Worm (Caenorhabditis elegans) whole organism, mixed stage, embryonic: ENCODE results near the gene Y54G2A.10.

Experiments
- M03D4.4 ChIP-seq: sonication (generic microtip); optimal IDR thresholded peaks from 2 replicates; lab custom pipeline; 2017; ENCODE audit warnings: mild to moderate bottlenecking, missing genetic modification characterization, missing compliant biosample characterization
- bed-3 ChIP-seq: fragments of 200-800 bp; sonication (Bioruptor generic); optimal IDR thresholded peaks from 3 replicates; lab custom pipeline; 2018; ENCODE audit warnings: mild to moderate bottlenecking, missing genetic modification characterization, moderate library complexity, missing compliant biosample characterization
- blmp-1 ChIP-seq: fragments of 150-350 bp; optimal IDR thresholded peaks from 2 replicates; lab custom pipeline; 2014; ENCODE audit warnings: missing biosample characterization, missing genetic modification characterization
- ceh-39 ChIP-seq: fragments of 150-350 bp; optimal IDR thresholded peaks from 2 replicates; lab custom pipeline; 2014; ENCODE audit warnings: missing biosample characterization, missing genetic modification characterization
- ceh-43 ChIP-seq: fragments of 200-800 bp; sonication (Bioruptor generic); optimal IDR thresholded peaks from 2 replicates; lab custom pipeline; 2018; ENCODE audit warnings: mild to moderate bottlenecking, missing genetic modification characterization, moderate library complexity, missing compliant biosample characterization
- ceh-83 ChIP-seq: fragments of 200-800 bp; sonication (Bioruptor generic); optimal IDR thresholded peaks from 2 replicates; lab custom pipeline; 2018; ENCODE audit warnings: mild to moderate bottlenecking, missing genetic modification characterization, missing compliant biosample characterization
- ces-1 ChIP-seq: fragments of 150-350 bp; optimal IDR thresholded peaks from 2 replicates; lab custom pipeline; 2014; ENCODE audit warnings: missing biosample characterization, missing genetic modification reagents, missing genetic modification characterization
- cnd-1 ChIP-seq: fragments of 200-800 bp; sonication (Bioruptor generic); optimal IDR thresholded peaks from 2 replicates; lab custom pipeline; 2018; ENCODE audit warnings: mild to moderate bottlenecking, missing genetic modification characterization, missing compliant biosample characterization
- drap-1 ChIP-seq: fragments of 200-800 bp; sonication (Bioruptor generic); optimal IDR thresholded peaks from 3 replicates; lab custom pipeline; 2018; ENCODE audit warnings: mild to moderate bottlenecking, missing genetic modification characterization, missing compliant biosample characterization
- elt-1 ChIP-seq: sonication (generic microtip); optimal IDR thresholded peaks from 2 replicates; lab custom pipeline; 2017; ENCODE audit warnings: missing genetic modification characterization, mild to moderate bottlenecking, missing compliant biosample characterization, antibody characterized with exemption, moderate library complexity, borderline replicate concordance; ENCODE audit not compliant: insufficient read depth
- elt-3 ChIP-seq: fragments of 150-350 bp; optimal IDR thresholded peaks from 2 replicates; lab custom pipeline; 2014; ENCODE audit warnings: missing biosample characterization, missing genetic modification characterization
- flh-1 ChIP-seq: fragments of 200-800 bp; sonication (Bioruptor generic); optimal IDR thresholded peaks from 2 replicates; lab custom pipeline; 2018; ENCODE audit warnings: mild to moderate bottlenecking, missing genetic modification characterization, moderate library complexity, missing compliant biosample characterization
- ham-2 ChIP-seq: fragments of 200-800 bp; sonication (Bioruptor generic); optimal IDR thresholded peaks from 2 replicates; lab custom pipeline; 2018; ENCODE audit warnings: mild to moderate bottlenecking, missing genetic modification characterization, missing compliant biosample characterization
- hlh-1 ChIP-seq: fragments of 150-350 bp; optimal IDR thresholded peaks from 2 replicates; lab custom pipeline; 2014; ENCODE audit warnings: missing biosample characterization, missing genetic modification reagents, missing genetic modification characterization
- lsy-2 ChIP-seq: fragments of 150-350 bp; optimal IDR thresholded peaks from 2 replicates; lab custom pipeline; 2014; ENCODE audit warnings: missing biosample characterization, missing genetic modification characterization
- mep-1 ChIP-seq: fragments of 150-350 bp; optimal IDR thresholded peaks from 2 replicates; lab custom pipeline; 2017; ENCODE audit warnings: missing biosample characterization, missing genetic modification reagents, missing genetic modification characterization, inconsistent platforms
- mls-2 ChIP-seq: sonication (generic microtip); optimal IDR thresholded peaks from 2 replicates; lab custom pipeline; 2016; ENCODE audit warnings: mild to moderate bottlenecking, missing genetic modification characterization, moderate library complexity, missing compliant biosample characterization
- nhr-2 ChIP-seq: fragments of 150-350 bp; optimal IDR thresholded peaks from 2 replicates; lab custom pipeline; 2014; ENCODE audit warnings: missing biosample characterization, missing genetic modification characterization
- nhr-237 ChIP-seq: fragments of 150-350 bp; optimal IDR thresholded peaks from 2 replicates; lab custom pipeline; 2014; ENCODE audit warnings: missing biosample characterization, missing genetic modification characterization
- nhr-28 ChIP-seq: fragments of 150-350 bp; optimal IDR thresholded peaks from 2 replicates; lab custom pipeline; 2014; ENCODE audit warnings: missing biosample characterization, missing genetic modification characterization
- pha-4 ChIP-seq: fragments of 150-350 bp; optimal IDR thresholded peaks from 2 replicates; lab custom pipeline; 2018; ENCODE audit warnings: missing biosample characterization, missing genetic modification reagents, missing genetic modification characterization
- sem-2 ChIP-seq: fragments of 200-800 bp; sonication (Bioruptor generic); optimal IDR thresholded peaks from 2 replicates; lab custom pipeline; 2018; ENCODE audit warnings: mild to moderate bottlenecking, missing genetic modification characterization, missing compliant biosample characterization
- snpc-4 ChIP-seq: fragments of 150-350 bp; optimal IDR thresholded peaks from 2 replicates; lab custom pipeline; 2014; ENCODE audit warnings: missing biosample characterization, missing genetic modification characterization
- sptf-1 ChIP-seq: sonication (generic microtip); optimal IDR thresholded peaks from 2 replicates; lab custom pipeline; 2017; ENCODE audit warnings: mild to moderate bottlenecking, missing genetic modification characterization, moderate library complexity, missing compliant biosample characterization
- unc-120 ChIP-seq: sonication (generic microtip); optimal IDR thresholded peaks from 2 replicates; lab custom pipeline; 2017; ENCODE audit warnings: missing genetic modification characterization, missing compliant biosample characterization; ENCODE audit not compliant: poor library complexity, severe bottlenecking
- unc-39 ChIP-seq: fragments of 150-350 bp; optimal IDR thresholded peaks from 2 replicates; lab custom pipeline; 2014; ENCODE audit warnings: missing biosample characterization, missing genetic modification characterization
- unc-62 ChIP-seq: fragments of 150-350 bp; optimal IDR thresholded peaks from 2 replicates; lab custom pipeline; 2014; ENCODE audit warnings: missing biosample characterization, missing genetic modification reagents, missing genetic modification characterization

The Y54G2A.10 gene

ce11 chrIV:2761477-2761876 lies 38.0 kb upstream of the Y54G2A.10 start:
- TF ChIP-seq unc-39 (tag; lab: Kevin White, UChicago) (no peak), pha-4 (tag; lab: Kevin White, UChicago) (no peak), ham-2 (GFP tag; lab: Kevin White, UChicago) (no peak)

- TF ChIP-seq pha-4 (tag; lab: Kevin White, UChicago): no peak
- no peak for TF ChIP-seq M03D4.4 (tag; lab: Kevin White, UChicago)
- no peak for TF ChIP-seq ces-1
- TF ChIP-seq bed-3 (GFP tag; lab: Kevin White, UChicago): no peak
- no peak for TF ChIP-seq sptf-1 (tag; lab: Kevin White, UChicago)
- no peak for TF ChIP-seq unc-39 (tag; lab: Kevin White, UChicago)
- no peak for TF ChIP-seq unc-62 (GFP tag; lab: Kevin White, UChicago)
- no peak for TF ChIP-seq flh-1
- TF ChIP-seq elt-3: no peak
- TF ChIP-seq, all 35 proteins: peak for 0
These were observed 37.1 kb upstream of the Y54G2A.10 start, which contains the start of gene Y54G2A.77 for ce11 chrIV:2762380-2762779. TSS of gene Y54G2A.77 (plus strand) at chrIV:2762680.

- TF ChIP-seq ceh-39 (no peak), ceh-83 (GFP tag; lab: Kevin White, UChicago) (no peak), mls-2 (tag; lab: Kevin White, UChicago) (no peak), cnd-1 (tag; lab: Kevin White, UChicago) (no peak), ceh-43 (GFP tag; lab: Kevin White, UChicago) (no peak), lsy-2 (tag; lab: Kevin White, UChicago) (no peak)
- TF ChIP-seq, all 35 proteins: peak for 0
These were observed 35.3 kb upstream of the Y54G2A.10 start for ce11 chrIV:2764160-2764559.

ce11 chrIV:2765048-2765708 lies 34.3 kb upstream of the Y54G2A.10 start:
- TF ChIP-seq hlh-1 (tag; lab: Kevin White, UChicago) (no peak), sptf-1 (tag; lab: Kevin White, UChicago) (peak; percentile 12)

- TF ChIP-seq unc-39 (tag; lab: Kevin White, UChicago): no peak
These were observed 29.4 kb upstream of the Y54G2A.10 start for ce11 chrIV:2770067-2770466.

ce11 chrIV:2770835-2771234 lies 28.7 kb upstream of the Y54G2A.10 start:
- TF ChIP-seq bed-3 (GFP tag; lab: Kevin White, UChicago): no peak
- no peak for TF ChIP-seq sem-2 (GFP tag; lab: Kevin White, UChicago)
- TF ChIP-seq ces-1: no peak
- TF ChIP-seq ceh-83 (GFP tag; lab: Kevin White, UChicago): no peak
- no peak for TF ChIP-seq unc-62 (GFP tag; lab: Kevin White, UChicago)
- no peak for TF ChIP-seq snpc-4 (tag; lab: Kevin White, UChicago)
- TF ChIP-seq elt-1 (tag; lab: Kevin White, UChicago): no peak
- TF ChIP-seq nhr-28 (tag; lab: Kevin White, UChicago): no peak
- TF ChIP-seq drap-1 (GFP tag; lab: Kevin White, UChicago): no peak
- no peak for TF ChIP-seq blmp-1 (tag; lab: Kevin White, UChicago)
- TF ChIP-seq nhr-237 (tag; lab: Kevin White, UChicago): no peak
- TF ChIP-seq M03D4.4 (tag; lab: Kevin White, UChicago): no peak
- no peak for TF ChIP-seq unc-120 (tag; lab: Kevin White, UChicago)
- no peak for TF ChIP-seq mep-1 (tag; lab: Kevin White, UChicago)
- no peak for TF ChIP-seq unc-39 (tag; lab: Kevin White, UChicago)
- TF ChIP-seq mls-2 (tag; lab: Kevin White, UChicago): no peak
- no peak for TF ChIP-seq elt-3

- TF ChIP-seq unc-62 (GFP tag; lab: Kevin White, UChicago): no peak
- TF ChIP-seq nhr-2 (tag; lab: Kevin White, UChicago): no peak
- TF ChIP-seq snpc-4 (tag; lab: Kevin White, UChicago): no peak
These were observed 27.8 kb upstream of the Y54G2A.10 start, which contains the start of gene Y54G2A.11 for ce11 chrIV:2771692-2772091. TSS of gene Y54G2A.11 (minus strand) at chrIV:2771792.
